Worm (Caenorhabditis elegans) whole organism, L4 larva: Measurements from ENCODE around the gene gdi-1.

Experiments
- F10B5.3 ChIP-seq: sonication (generic microtip); optimal IDR thresholded peaks from 2 replicates; lab custom pipeline; 2016; ENCODE audit warnings: mild to moderate bottlenecking, missing genetic modification characterization, missing compliant biosample characterization
- F26F4.8 ChIP-seq: fragments of 200-800 bp; sonication (Bioruptor generic); conservative IDR thresholded peaks from 2 replicates; pipeline ENCODE4 v1.3.6; 2022; ENCODE audit warnings: missing genetic modification characterization, missing compliant biosample characterization
- F37D6.2 ChIP-seq: sonication (generic microtip); optimal IDR thresholded peaks from 2 replicates; lab custom pipeline; 2016; ENCODE audit warnings: mild to moderate bottlenecking, missing genetic modification characterization, missing compliant biosample characterization
- R02D3.7 ChIP-seq: fragments of 150-350 bp; sonication (generic microtip); optimal IDR thresholded peaks from 3 replicates; lab custom pipeline; 2014; ENCODE audit warnings: missing biosample characterization, missing genetic modification characterization
- T20F7.1 ChIP-seq: fragments of 200-800 bp; sonication (Bioruptor generic); optimal IDR thresholded peaks from 2 replicates; lab custom pipeline; 2018; ENCODE audit warnings: mild to moderate bottlenecking, missing genetic modification characterization, missing compliant biosample characterization
- aha-1 ChIP-seq: fragments of 150-350 bp; peaks from one replicate; lab custom pipeline; 2014; ENCODE audit warnings: missing biosample characterization, missing genetic modification characterization
- aly-2 ChIP-seq: sonication (generic microtip); optimal IDR thresholded peaks from 2 replicates; lab custom pipeline; 2018; ENCODE audit warnings: missing biosample characterization, missing genetic modification characterization
- ama-1 ChIP-seq: fragments of 150-350 bp; optimal IDR thresholded peaks from 2 replicates; lab custom pipeline; 2014; ENCODE audit warnings: inconsistent platforms, mixed read lengths
- ceh-32 ChIP-seq: sonication (generic microtip); optimal IDR thresholded peaks from 2 replicates; lab custom pipeline; 2016; ENCODE audit warnings: mild to moderate bottlenecking, missing genetic modification characterization, missing compliant biosample characterization; ENCODE audit not compliant: poor library complexity
- ceh-82 ChIP-seq: sonication (generic microtip); optimal IDR thresholded peaks from 2 replicates; lab custom pipeline; 2017; ENCODE audit warnings: missing biosample characterization, missing genetic modification characterization
- daf-16 ChIP-seq, 3 experiments: sonication (generic microtip); optimal IDR thresholded peaks; 2 replicates each; lab custom pipeline; 2016 to 2017; ENCODE audit warnings: missing genetic modification characterization in 3 of 3, missing genetic modification reagents in 3 of 3, mild to moderate bottlenecking in 2 of 3, missing compliant biosample characterization in 2 of 3, missing biosample characterization in 1 of 3, moderate library complexity in 1 of 3
- daf-19 ChIP-seq: fragments of 200-800 bp; sonication (Bioruptor generic); conservative IDR thresholded peaks from 2 replicates; pipeline ENCODE4 v1.3.6; 2022; ENCODE audit warnings: missing genetic modification characterization, missing compliant biosample characterization
- dmd-8 ChIP-seq: fragments of 200-800 bp; sonication (Bioruptor generic); IDR thresholded peaks from 2 replicates; pipeline ENCODE4 v1.3.6; 2022; ENCODE audit warnings: missing genetic modification characterization, missing compliant biosample characterization
- duxl-1 ChIP-seq: sonication (generic microtip); optimal IDR thresholded peaks from 2 replicates; lab custom pipeline; 2016; ENCODE audit warnings: mild to moderate bottlenecking, missing genetic modification characterization, moderate library complexity, missing compliant biosample characterization; ENCODE audit not compliant: poor library complexity
- dve-1 ChIP-seq: sonication (generic microtip); optimal IDR thresholded peaks from 2 replicates; lab custom pipeline; 2017; ENCODE audit warnings: antibody characterized with exemption, mild to moderate bottlenecking, missing genetic modification characterization, missing compliant biosample characterization; ENCODE audit not compliant: insufficient read depth
- hlh-11 ChIP-seq: fragments of 200-800 bp; sonication (Bioruptor generic); optimal IDR thresholded peaks from 2 replicates; lab custom pipeline; 2018; ENCODE audit warnings: mild to moderate bottlenecking, missing genetic modification characterization, missing compliant biosample characterization
- hmg-1.1 ChIP-seq: fragments of 200-800 bp; sonication (Bioruptor generic); IDR thresholded peaks from 2 replicates; pipeline ENCODE4 v1.3.6; 2022; ENCODE audit warnings: missing genetic modification reagents, missing genetic modification characterization, missing compliant biosample characterization
- jun-1 ChIP-seq: fragments of 150-350 bp; optimal IDR thresholded peaks from 2 replicates; lab custom pipeline; 2014; ENCODE audit warnings: missing biosample characterization, missing genetic modification reagents, missing genetic modification characterization
- lin-13 ChIP-seq: fragments of 150-350 bp; optimal IDR thresholded peaks from 2 replicates; lab custom pipeline; 2014; ENCODE audit warnings: missing biosample characterization, missing genetic modification reagents, missing genetic modification characterization
- lin-38 ChIP-seq: fragments of 200-800 bp; sonication (Bioruptor generic); IDR thresholded peaks from 2 replicates; pipeline ENCODE4 v1.3.6; 2022; ENCODE audit warnings: missing genetic modification reagents, missing genetic modification characterization, missing compliant biosample characterization
- lir-3 ChIP-seq: sonication (generic microtip); optimal IDR thresholded peaks from 2 replicates; lab custom pipeline; 2016; ENCODE audit warnings: mild to moderate bottlenecking, missing genetic modification characterization, missing compliant biosample characterization
- lsy-2 ChIP-seq, 2 experiments: fragments of 150-350 bp in 1 of 2; sonication (generic microtip) in 1 of 2; optimal IDR thresholded peaks; 2 replicates each; lab custom pipeline; 2014 to 2017; ENCODE audit warnings: missing biosample characterization in 2 of 2, missing genetic modification characterization in 2 of 2
- madf-5 ChIP-seq, 2 experiments: fragments of 200-800 bp; sonication (Bioruptor generic); IDR thresholded peaks; 2 replicates each; pipeline ENCODE4 v1.3.6; 2022; ENCODE audit warnings: missing compliant biosample characterization in 2 of 2, missing genetic modification characterization in 2 of 2
- mep-1 ChIP-seq: fragments of 150-350 bp; sonication (generic microtip); optimal IDR thresholded peaks from 3 replicates; lab custom pipeline; 2014; ENCODE audit warnings: missing biosample characterization, missing genetic modification characterization
- mes-2 ChIP-seq: sonication (generic microtip); optimal IDR thresholded peaks from 2 replicates; lab custom pipeline; 2016; ENCODE audit warnings: missing genotype, mild to moderate bottlenecking, missing genetic modification characterization, missing compliant biosample characterization; ENCODE audit not compliant: poor library complexity, severe bottlenecking
- mxl-2 ChIP-seq: fragments of 200-800 bp; sonication (Bioruptor generic); conservative IDR thresholded peaks from 2 replicates; pipeline ENCODE4 v1.3.6; 2022; ENCODE audit warnings: missing genetic modification reagents, missing genetic modification characterization, missing compliant biosample characterization
- mxl-3 ChIP-seq: fragments of 200-800 bp; sonication (Bioruptor generic); optimal IDR thresholded peaks from 2 replicates; lab custom pipeline; 2018; ENCODE audit warnings: mild to moderate bottlenecking, missing genetic modification characterization, missing compliant biosample characterization
- nhr-102 ChIP-seq: sonication (generic microtip); optimal IDR thresholded peaks from 2 replicates; lab custom pipeline; 2016; ENCODE audit warnings: mild to moderate bottlenecking, missing genetic modification characterization, moderate library complexity, missing compliant biosample characterization
- nhr-111 ChIP-seq: fragments of 200-800 bp; sonication (Bioruptor generic); optimal IDR thresholded peaks from 2 replicates; lab custom pipeline; 2018; ENCODE audit warnings: mild to moderate bottlenecking, missing genetic modification characterization, missing compliant biosample characterization
- nhr-25 ChIP-seq: sonication (generic microtip); optimal IDR thresholded peaks from 2 replicates; lab custom pipeline; 2017; ENCODE audit warnings: missing genetic modification characterization, mild to moderate bottlenecking, missing compliant biosample characterization, antibody characterized with exemption, moderate library complexity, borderline replicate concordance; ENCODE audit not compliant: insufficient read depth
- nhr-42 ChIP-seq: fragments of 200-800 bp; sonication (Bioruptor generic); IDR thresholded peaks from 2 replicates; pipeline ENCODE4 v1.3.6; 2022; ENCODE audit warnings: missing genetic modification characterization, missing compliant biosample characterization
- nhr-48 ChIP-seq: sonication (generic microtip); optimal IDR thresholded peaks from 2 replicates; lab custom pipeline; 2016; ENCODE audit warnings: mild to moderate bottlenecking, missing genetic modification characterization, missing compliant biosample characterization
- nhr-6 ChIP-seq: fragments of 150-350 bp; optimal IDR thresholded peaks from 2 replicates; lab custom pipeline; 2014; ENCODE audit warnings: missing biosample characterization, missing genetic modification characterization
- nhr-76 ChIP-seq: fragments of 150-350 bp; optimal IDR thresholded peaks from 2 replicates; lab custom pipeline; 2014; ENCODE audit warnings: missing biosample characterization, missing genetic modification characterization
- pha-4 ChIP-seq, 2 experiments: fragments of 150-350 bp in 1 of 2; fragments of 200-800 bp in 1 of 2; sonication (Bioruptor generic) in 1 of 2; IDR thresholded peaks in 1 of 2; optimal IDR thresholded peaks in 1 of 2; 2 replicates each; pipeline versions ENCODE4 v1.3.6 to Lab custom; 2014 to 2022; ENCODE audit warnings: missing genetic modification characterization in 2 of 2, missing genetic modification reagents in 2 of 2, missing biosample characterization in 1 of 2, missing compliant biosample characterization in 1 of 2
- sdz-12 ChIP-seq: fragments of 200-800 bp; sonication (Bioruptor generic); optimal IDR thresholded peaks from 2 replicates; lab custom pipeline; 2018; ENCODE audit warnings: mild to moderate bottlenecking, missing genetic modification characterization, missing compliant biosample characterization
- set-16 ChIP-seq: fragments of 200-800 bp; sonication (Bioruptor generic); IDR thresholded peaks from 2 replicates; pipeline ENCODE4 v1.3.6; 2022; ENCODE audit warnings: missing genetic modification reagents, missing genetic modification characterization, missing compliant biosample characterization
- snpc-1.2 ChIP-seq: fragments of 200-800 bp; sonication (Bioruptor generic); IDR thresholded peaks from 2 replicates; pipeline ENCODE4 v1.3.6; 2022; ENCODE audit warnings: missing genetic modification reagents, missing genetic modification characterization, missing compliant biosample characterization
- spr-1 ChIP-seq: sonication (generic microtip); optimal IDR thresholded peaks from 2 replicates; lab custom pipeline; 2016; ENCODE audit warnings: mild to moderate bottlenecking, missing genetic modification characterization, missing compliant biosample characterization
- spr-3 ChIP-seq: fragments of 200-800 bp; sonication (Bioruptor generic); optimal IDR thresholded peaks from 2 replicates; lab custom pipeline; 2018; ENCODE audit warnings: mild to moderate bottlenecking, missing genetic modification characterization, missing compliant biosample characterization
- tra-1 ChIP-seq: fragments of 200-800 bp; sonication (Bioruptor generic); IDR thresholded peaks from 2 replicates; pipeline ENCODE4 v1.3.6; 2022; ENCODE audit warnings: missing genetic modification reagents, missing genetic modification characterization, missing compliant biosample characterization
- unc-39 ChIP-seq: sonication (generic microtip); optimal IDR thresholded peaks from 2 replicates; lab custom pipeline; 2017; ENCODE audit warnings: missing biosample characterization, missing genetic modification characterization
- unc-62 ChIP-seq, 3 experiments: fragments of 150-350 bp in 1 of 3; sonication (generic microtip); optimal IDR thresholded peaks in 2 of 3; peaks in 1 of 3; 1 replicate in 1 of 3; 2 replicates in 2 of 3; lab custom pipeline; 2014 to 2017; ENCODE audit warnings: missing biosample characterization in 3 of 3, missing genetic modification characterization in 3 of 3, missing genetic modification reagents in 3 of 3, missing genotype in 1 of 3
- zag-1 ChIP-seq: fragments of 150-350 bp; optimal IDR thresholded peaks from 2 replicates; lab custom pipeline; 2014; ENCODE audit warnings: missing biosample characterization, missing genetic modification characterization
- zfp-3 ChIP-seq: fragments of 200-800 bp; sonication (Bioruptor generic); conservative IDR thresholded peaks from 2 replicates; pipeline ENCODE4 v1.3.6; 2022; ENCODE audit warnings: missing genetic modification reagents, missing genetic modification characterization, missing compliant biosample characterization
- zip-2 ChIP-seq: fragments of 150-350 bp; optimal IDR thresholded peaks from 2 replicates; lab custom pipeline; 2014; ENCODE audit warnings: missing biosample characterization, missing genetic modification characterization
- ztf-11 ChIP-seq: fragments of 150-350 bp; optimal IDR thresholded peaks from 2 replicates; lab custom pipeline; 2014; ENCODE audit warnings: missing biosample characterization, missing genetic modification characterization
- ztf-7 ChIP-seq: fragments of 150-350 bp; optimal IDR thresholded peaks from 2 replicates; lab custom pipeline; 2014; ENCODE audit warnings: missing biosample characterization, missing genetic modification characterization

The gdi-1 gene

DNA sequence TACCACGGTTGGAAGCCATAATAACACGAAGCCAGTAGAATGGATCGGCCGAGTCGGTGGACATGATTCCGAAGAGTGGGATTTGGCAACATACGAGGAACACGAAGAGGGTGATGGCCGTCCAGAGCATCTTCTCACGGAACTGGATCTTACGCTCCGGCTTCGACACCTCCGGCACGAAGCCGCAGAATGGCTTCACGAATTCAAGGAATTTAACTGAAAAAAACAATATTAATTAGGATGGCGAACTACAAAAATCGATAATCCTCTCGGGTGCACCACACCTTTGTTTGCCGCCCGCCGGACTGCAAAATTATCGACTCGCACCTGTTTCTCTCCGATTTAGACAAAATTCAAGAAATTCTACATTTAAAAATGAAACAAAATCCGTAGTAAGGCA is 31.5 kb upstream of the gdi-1 start (continued):
- TF ChIP-seq nhr-25 (no peak), nhr-111 (GFP tag; lab: Kevin White, UChicago) (no peak)

DNA sequence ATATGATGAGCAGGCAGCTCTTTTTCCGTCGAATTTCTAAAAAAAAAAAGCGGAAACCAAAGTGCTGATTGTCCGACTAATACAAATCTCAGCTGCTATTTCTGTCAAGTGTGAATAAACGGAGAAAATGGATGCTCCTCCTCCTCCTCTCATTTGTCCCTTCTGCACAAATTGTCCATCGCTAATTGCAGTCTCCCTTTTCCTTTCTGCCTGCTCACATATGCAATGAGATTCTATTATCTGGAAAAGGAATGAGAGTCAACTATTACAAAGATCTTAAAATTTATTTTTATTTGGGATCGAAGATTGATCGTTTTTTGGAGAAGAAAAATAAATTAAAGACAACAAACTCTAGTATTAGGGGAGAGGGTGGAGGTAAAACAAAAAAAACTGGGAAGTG is 29.6 kb upstream of the gdi-1 start:
- no peak for TF ChIP-seq unc-39 (tag; lab: Kevin White, UChicago)
- TF ChIP-seq lsy-2 (tag; optimal IDR thresholded peaks at IDR 0.05; lab: Kevin White, UChicago): peak; percentile 33 to 66
- TF ChIP-seq tra-1 (GFP tag; lab: Robert Waterston, UW): no peak
- TF ChIP-seq spr-3 (GFP tag; lab: Kevin White, UChicago): no peak
- peak; percentile 32 for TF ChIP-seq dve-1 (tag; lab: Kevin White, UChicago)
- TF ChIP-seq ceh-32 (tag; lab: Kevin White, UChicago): no peak
- peak; percentile 52 for TF ChIP-seq T20F7.1 (GFP tag; lab: Kevin White, UChicago)
- TF ChIP-seq mes-2 (tag; lab: Kevin White, UChicago): no peak
- TF ChIP-seq nhr-111 (GFP tag; lab: Kevin White, UChicago): peak; percentile 31
- TF ChIP-seq nhr-6 (tag; lab: Kevin White, UChicago): no peak
- no peak for TF ChIP-seq hlh-11 (tag; lab: Kevin White, UChicago)
- TF ChIP-seq daf-19: 0 out of 2 replicates have a peak, but pooled peaks have one; percentile 13
- no peak for TF ChIP-seq mxl-3 (GFP tag; lab: Kevin White, UChicago)
- peak; percentile 11 for TF ChIP-seq mep-1 (tag; lab: Kevin White, UChicago)
- no peak for TF ChIP-seq duxl-1 (tag; lab: Kevin White, UChicago)
- TF ChIP-seq snpc-1.2: peak; percentile 85
- peak in 1 of 2 experiments; percentile 47 for TF ChIP-seq unc-62 (GFP tag; optimal IDR thresholded peaks at IDR 0.05 in 1 of 2; lab: Kevin White, UChicago)
- no peak for TF ChIP-seq unc-62 (tag; optimal IDR thresholded peaks at IDR 0.05; lab: Kevin White, UChicago)
- TF ChIP-seq lin-13 (GFP tag; lab: Kevin White, UChicago): peak; percentile 31
- no peak for TF ChIP-seq ceh-82
- TF ChIP-seq F26F4.8 (GFP tag; lab: Robert Waterston, UW): no peak
- no peak for TF ChIP-seq ztf-11 (tag; lab: Kevin White, UChicago)
- peak; percentile 74 for TF ChIP-seq pha-4 (GFP tag; IDR thresholded peaks at IDR 0.05; lab: Robert Waterston, UW)
- no peak for TF ChIP-seq pha-4 (tag; optimal IDR thresholded peaks at IDR 0.05; lab: Kevin White, UChicago)
- no peak for TF ChIP-seq nhr-76
- no peak for TF ChIP-seq jun-1
- peak; percentile 89 for TF ChIP-seq zfp-3
- TF ChIP-seq set-16 (GFP tag; lab: Robert Waterston, UW): no peak
- TF ChIP-seq zip-2 (tag; lab: Kevin White, UChicago): peak; percentile 63
- no peak for TF ChIP-seq F37D6.2 (tag; lab: Kevin White, UChicago)
- peak; percentile 64 for TF ChIP-seq lin-38 (GFP tag; lab: Robert Waterston, UW)
- TF ChIP-seq nhr-48 (tag; lab: Kevin White, UChicago): peak; percentile 35
- peak; percentile 55 for TF ChIP-seq aly-2
- no peak for TF ChIP-seq zag-1 (tag; lab: Kevin White, UChicago)
- no peak for TF ChIP-seq ztf-7 (tag; lab: Kevin White, UChicago)
- TF ChIP-seq spr-1 (tag; lab: Kevin White, UChicago): peak; percentile 66
- TF ChIP-seq daf-16 (GFP tag; optimal IDR thresholded peaks at IDR 0.05; lab: Kevin White, UChicago): peak in 1 of 2 experiments; percentile 28
- peak; percentile 12 for TF ChIP-seq daf-16 (tag; optimal IDR thresholded peaks at IDR 0.05; lab: Kevin White, UChicago)
- peak; percentile 65 for TF ChIP-seq nhr-102 (tag; lab: Kevin White, UChicago)
- TF ChIP-seq sdz-12 (GFP tag; lab: Kevin White, UChicago): no peak
- no peak for TF ChIP-seq lir-3 (tag; lab: Kevin White, UChicago)
- TF ChIP-seq F10B5.3 (tag; lab: Kevin White, UChicago): peak; percentile 31
- no peak for TF ChIP-seq hmg-1.1 (GFP tag; lab: Robert Waterston, UW)
- no peak for TF ChIP-seq R02D3.7 (tag; lab: Kevin White, UChicago)
- no peak for TF ChIP-seq madf-5 (GFP tag; IDR thresholded peaks at IDR 0.05; lab: Robert Waterston, UW)
- no peak for TF ChIP-seq nhr-42
- TF ChIP-seq aha-1 (tag; lab: Kevin White, UChicago): peak; percentile 46
- no peak for TF ChIP-seq dmd-8
- peak; percentile 52 for TF ChIP-seq ama-1 (lab: Kevin White, UChicago)
- no peak for TF ChIP-seq mxl-2 (GFP tag; lab: Robert Waterston, UW)
